Worm (Caenorhabditis elegans) whole organism, late embryonic: ENCODE measurements around the gene tag-342.

Experiments used
- pha-4 ChIP-seq: fragments of 150-350 bp; optimal IDR thresholded peaks from 2 replicates; lab custom pipeline; 2018; ENCODE audit warnings: missing biosample characterization, missing genetic modification reagents, missing genetic modification characterization
- unc-3 ChIP-seq, 2 experiments: fragments of 200-800 bp in 1 of 2; sonication (Bioruptor generic) in 1 of 2; sonication (generic microtip) in 1 of 2; conservative IDR thresholded peaks in 1 of 2; optimal IDR thresholded peaks in 1 of 2; 2 replicates each; pipeline versions ENCODE4 v1.3.6 to Lab custom; 2016 to 2022; ENCODE audit warnings: missing compliant biosample characterization in 2 of 2, missing genetic modification characterization in 2 of 2, missing genetic modification reagents in 1 of 2

ce11 chrIII:9485373-9485772 lies 17.4 kb downstream of the tag-342 start, which contains the start of gene bre-3:
- TF ChIP-seq unc-3 (GFP tag; conservative IDR thresholded peaks at IDR 0.05; lab: Robert Waterston, UW) (no peak), unc-3 (tag; optimal IDR thresholded peaks at IDR 0.05; lab: Kevin White, UChicago) (no peak), pha-4 (no peak)
